Fruit fly (Drosophila melanogaster) whole organism, embryonic: ENCODE measurements around the gene CG15394.
A peak's percentile ranks its signal among the peaks of the same experiment; 100 is the strongest.

ENCODE experiments used
- Ada2b ChIP-seq: fragments of 200-800 bp; sonication (Bioruptor generic); IDR thresholded peaks from 2 replicates; pipeline ENCODE4 v1.3.6; 2022; ENCODE audit warnings: missing biosample characterization, missing genetic modification characterization
- Antp ChIP-seq: fragments of 200-800 bp; sonication (Bioruptor generic); optimal IDR thresholded peaks from 3 replicates; lab custom pipeline; 2016; ENCODE audit warnings: missing biosample characterization, missing genetic modification characterization
- Atf3 ChIP-seq: fragments of 200-800 bp; sonication (Bioruptor generic); optimal IDR thresholded peaks from 3 replicates; lab custom pipeline; 2016; ENCODE audit warnings: missing biosample characterization, missing genetic modification characterization
- B-H2 ChIP-seq: fragments of 200-800 bp; sonication (Bioruptor generic); optimal IDR thresholded peaks from 2 replicates; lab custom pipeline; 2018; ENCODE audit warnings: missing biosample characterization, mild to moderate bottlenecking, missing genetic modification characterization
- CG12155 ChIP-seq: fragments of 200-800 bp; sonication (Bioruptor generic); optimal IDR thresholded peaks from 3 replicates; lab custom pipeline; 2016; ENCODE audit warnings: missing biosample characterization, missing genetic modification characterization
- CG12391 ChIP-seq: fragments of 200-800 bp; sonication (Bioruptor generic); optimal IDR thresholded peaks from 3 replicates; lab custom pipeline; 2018; ENCODE audit warnings: missing biosample characterization, mild to moderate bottlenecking, missing genetic modification characterization, moderate library complexity
- CG13424 ChIP-seq: fragments of 200-800 bp; sonication (Bioruptor generic); optimal IDR thresholded peaks from 2 replicates; lab custom pipeline; 2019; ENCODE audit warnings: missing biosample characterization, mild to moderate bottlenecking, missing genetic modification characterization, moderate library complexity
- CG14965 ChIP-seq: fragments of 200-800 bp; sonication (Bioruptor generic); optimal IDR thresholded peaks from 2 replicates; lab custom pipeline; 2016; ENCODE audit warnings: missing biosample characterization, missing genetic modification characterization, borderline replicate concordance
- CG15011 ChIP-seq: fragments of 200-800 bp; sonication (Bioruptor generic); optimal IDR thresholded peaks from 3 replicates; lab custom pipeline; 2018; ENCODE audit warnings: missing biosample characterization, mild to moderate bottlenecking, missing genetic modification characterization
- CG15479 ChIP-seq: fragments of 200-800 bp; sonication (Bioruptor generic); optimal IDR thresholded peaks from 3 replicates; lab custom pipeline; 2019; ENCODE audit warnings: missing biosample characterization, mild to moderate bottlenecking, missing genetic modification characterization, moderate library complexity
- CG15601 ChIP-seq: fragments of 200-800 bp; sonication (Bioruptor generic); optimal IDR thresholded peaks from 3 replicates; lab custom pipeline; 2019; ENCODE audit warnings: missing biosample characterization, mild to moderate bottlenecking, missing genetic modification characterization, moderate library complexity
- CG1647 ChIP-seq: fragments of 200-800 bp; sonication (Bioruptor generic); optimal IDR thresholded peaks from 3 replicates; lab custom pipeline; 2016; ENCODE audit warnings: missing biosample characterization, missing genetic modification characterization
- CG2678 ChIP-seq: fragments of 200-800 bp; sonication (Bioruptor generic); optimal IDR thresholded peaks from 3 replicates; lab custom pipeline; 2019; ENCODE audit warnings: missing biosample characterization, mild to moderate bottlenecking, missing genetic modification characterization, moderate library complexity
- CG2875 ChIP-seq: fragments of 200-800 bp; sonication (Bioruptor generic); optimal IDR thresholded peaks from 2 replicates; lab custom pipeline; 2017; ENCODE audit warnings: missing biosample characterization, mild to moderate bottlenecking, missing genetic modification characterization, missing genetic modification reagents
- CG3847 ChIP-seq: fragments of 200-800 bp; sonication (Bioruptor generic); IDR thresholded peaks from 2 replicates; pipeline ENCODE4 v1.3.6; 2022; ENCODE audit warnings: missing biosample characterization, missing genetic modification characterization
- CG4707 ChIP-seq: fragments of 200-800 bp; sonication (Bioruptor generic); optimal IDR thresholded peaks from 2 replicates; lab custom pipeline; 2018; ENCODE audit warnings: missing biosample characterization, mild to moderate bottlenecking, missing genetic modification characterization, moderate library complexity
- CG6272 ChIP-seq: fragments of 200-800 bp; sonication (Bioruptor generic); IDR thresholded peaks from 2 replicates; pipeline ENCODE4 v1.3.6; 2022; ENCODE audit warnings: missing biosample characterization, missing genetic modification characterization
- CG6765 ChIP-seq: fragments of 200-800 bp; sonication (Bioruptor generic); optimal IDR thresholded peaks from 3 replicates; lab custom pipeline; 2017; ENCODE audit warnings: missing biosample characterization, mild to moderate bottlenecking, missing genetic modification characterization
- CG9797 ChIP-seq: fragments of 200-800 bp; sonication (Bioruptor generic); optimal IDR thresholded peaks from 3 replicates; lab custom pipeline; 2018; ENCODE audit warnings: missing biosample characterization, mild to moderate bottlenecking, missing genetic modification characterization
- CG9876 ChIP-seq: fragments of 200-800 bp; sonication (Bioruptor generic); optimal IDR thresholded peaks from 2 replicates; lab custom pipeline; 2016; ENCODE audit warnings: missing biosample characterization, missing genetic modification characterization
- CHES-1-like ChIP-seq: fragments of 200-800 bp; sonication (Bioruptor generic); optimal IDR thresholded peaks from 2 replicates; lab custom pipeline; 2016; ENCODE audit warnings: missing biosample characterization, missing genetic modification characterization
- CoRest ChIP-seq: fragments of 200-800 bp; sonication (Bioruptor generic); optimal IDR thresholded peaks from 3 replicates; lab custom pipeline; 2018; ENCODE audit warnings: missing biosample characterization, mild to moderate bottlenecking, missing genetic modification characterization, moderate library complexity
- D ChIP-seq, 2 experiments: fragments of 200-800 bp in 1 of 2; fragments of >200 bp in 1 of 2; sonication (Bioruptor generic) in 1 of 2; optimal IDR thresholded peaks; 2 replicates in 1 of 2; 3 replicates in 1 of 2; lab custom pipeline; 2017; ENCODE audit warnings: mild to moderate bottlenecking in 1 of 2, missing biosample characterization in 1 of 2, missing genetic modification characterization in 1 of 2, missing genetic modification reagents in 1 of 2
- Dp ChIP-seq: fragments of 200-800 bp; sonication (Bioruptor generic); optimal IDR thresholded peaks from 2 replicates; lab custom pipeline; 2018; ENCODE audit warnings: missing biosample characterization, mild to moderate bottlenecking, missing genetic modification characterization, moderate library complexity
- Fer3 ChIP-seq: fragments of 200-800 bp; sonication (Bioruptor generic); optimal IDR thresholded peaks from 2 replicates; lab custom pipeline; 2018; ENCODE audit warnings: missing biosample characterization, mild to moderate bottlenecking, missing genetic modification characterization, moderate library complexity
- HLH4C ChIP-seq: fragments of 200-800 bp; sonication (Bioruptor generic); IDR thresholded peaks from 3 replicates; pipeline ENCODE4 v1.3.6; 2022; ENCODE audit warnings: missing biosample characterization, missing genetic modification characterization; ENCODE audit not compliant: partially characterized antibody
- HLH54F ChIP-seq: fragments of 200-800 bp; sonication (Bioruptor generic); optimal IDR thresholded peaks from 3 replicates; lab custom pipeline; 2016; ENCODE audit warnings: missing biosample characterization, missing genetic modification characterization
- Lim3 ChIP-seq: fragments of 200-800 bp; sonication (Bioruptor generic); IDR thresholded peaks from 2 replicates; pipeline ENCODE4 v1.3.6; 2022; ENCODE audit warnings: missing biosample characterization, missing genetic modification characterization
- Lpt ChIP-seq: fragments of >200 bp; optimal IDR thresholded peaks from 2 replicates; lab custom pipeline; 2018; ENCODE audit warnings: missing biosample characterization, missing genetic modification characterization
- PHDP ChIP-seq: fragments of 200-800 bp; sonication (Bioruptor generic); optimal IDR thresholded peaks from 3 replicates; lab custom pipeline; 2018; ENCODE audit warnings: missing biosample characterization, mild to moderate bottlenecking, missing genetic modification characterization, moderate library complexity
- cato ChIP-seq: fragments of 200-800 bp; sonication (Bioruptor generic); optimal IDR thresholded peaks from 2 replicates; lab custom pipeline; 2016; ENCODE audit warnings: missing biosample characterization, missing genetic modification characterization, borderline replicate concordance
- dm ChIP-seq: fragments of 200-800 bp; sonication (Bioruptor generic); optimal IDR thresholded peaks from 3 replicates; lab custom pipeline; 2016; ENCODE audit warnings: missing biosample characterization, missing genetic modification characterization
- grau ChIP-seq: fragments of 200-800 bp; optimal IDR thresholded peaks from 3 replicates; lab custom pipeline; 2019; ENCODE audit warnings: missing biosample characterization, mild to moderate bottlenecking, missing genetic modification characterization, moderate library complexity
- gt ChIP-seq: fragments of 200-800 bp; sonication (Bioruptor generic); IDR thresholded peaks from 2 replicates; pipeline ENCODE4 v1.3.6; 2022; ENCODE audit warnings: missing biosample characterization, missing genetic modification characterization
- insv ChIP-seq, 2 experiments: fragments of 200-800 bp; sonication (Bioruptor generic); optimal IDR thresholded peaks; 3 replicates each; lab custom pipeline; 2016 to 2018; ENCODE audit warnings: missing biosample characterization in 2 of 2, missing genetic modification characterization in 2 of 2
- maf-S ChIP-seq: fragments of 200-800 bp; sonication (Bioruptor generic); optimal IDR thresholded peaks from 2 replicates; lab custom pipeline; 2016; ENCODE audit warnings: missing biosample characterization, missing genetic modification characterization
- nerfin-1 ChIP-seq: fragments of 200-800 bp; sonication (Bioruptor generic); optimal IDR thresholded peaks from 3 replicates; lab custom pipeline; 2019; ENCODE audit warnings: missing biosample characterization, mild to moderate bottlenecking, missing genetic modification characterization, moderate library complexity
- nmo ChIP-seq: fragments of 200-800 bp; sonication (Bioruptor generic); optimal IDR thresholded peaks from 2 replicates; lab custom pipeline; 2018; ENCODE audit warnings: missing biosample characterization, mild to moderate bottlenecking, missing genetic modification characterization, moderate library complexity
- pros ChIP-seq: fragments of 200-800 bp; sonication (Bioruptor generic); optimal IDR thresholded peaks from 3 replicates; lab custom pipeline; 2019; ENCODE audit warnings: missing biosample characterization, mild to moderate bottlenecking, missing genetic modification characterization, moderate library complexity
- sd ChIP-seq: fragments of 200-800 bp; sonication (Bioruptor generic); optimal IDR thresholded peaks from 3 replicates; lab custom pipeline; 2018; ENCODE audit warnings: missing biosample characterization, mild to moderate bottlenecking, missing genetic modification characterization, moderate library complexity
- sens ChIP-seq: fragments of 200-800 bp; sonication (Bioruptor generic); peaks from one replicate; lab custom pipeline; 2016; ENCODE audit warnings: missing biosample characterization, missing genetic modification characterization
- stwl ChIP-seq: fragments of 200-800 bp; sonication (Bioruptor generic); optimal IDR thresholded peaks from 3 replicates; lab custom pipeline; 2018; ENCODE audit warnings: missing biosample characterization, mild to moderate bottlenecking, missing genetic modification characterization, moderate library complexity
- tap ChIP-seq: fragments of 200-800 bp; optimal IDR thresholded peaks from 3 replicates; lab custom pipeline; 2019; ENCODE audit warnings: missing biosample characterization, mild to moderate bottlenecking, missing genetic modification characterization, moderate library complexity
- tll ChIP-seq, 2 experiments: fragments of 200-800 bp in 1 of 2; fragments of >200 bp in 1 of 2; sonication (Bioruptor generic) in 1 of 2; optimal IDR thresholded peaks; 2 replicates each; lab custom pipeline; 2017 to 2019; ENCODE audit warnings: missing biosample characterization in 2 of 2, missing genetic modification characterization in 2 of 2, mild to moderate bottlenecking in 1 of 2, moderate library complexity in 1 of 2
- z ChIP-seq: fragments of 200-800 bp; sonication (Bioruptor generic); IDR thresholded peaks from 3 replicates; pipeline ENCODE4 v1.3.6; 2022; ENCODE audit warnings: missing biosample characterization, missing genetic modification characterization
- zen ChIP-seq: fragments of 200-800 bp; sonication (Bioruptor generic); optimal IDR thresholded peaks from 3 replicates; lab custom pipeline; 2018; ENCODE audit warnings: missing biosample characterization, mild to moderate bottlenecking, missing genetic modification characterization, moderate library complexity
- zf30C ChIP-seq: fragments of 200-800 bp; sonication (Bioruptor generic); optimal IDR thresholded peaks from 3 replicates; lab custom pipeline; 2018; ENCODE audit warnings: missing biosample characterization, mild to moderate bottlenecking, missing genetic modification characterization
- zfh2 ChIP-seq: fragments of 200-800 bp; sonication (Bioruptor generic); optimal IDR thresholded peaks from 2 replicates; lab custom pipeline; 2016; ENCODE audit warnings: missing biosample characterization, missing genetic modification characterization

The CG15394 gene

dm6 chr2L:2577361-2577737 lies 14.3 kb upstream of the CG15394 start, which contains the start of gene Elba2:
Elba2 (plus strand) TSS chr2L:2577687.
- TF ChIP-seq zfh2 (GFP tag; lab: Kevin White, UChicago): no peak
- no peak for TF ChIP-seq B-H2
- TF ChIP-seq Fer3 (tag; lab: Kevin White, UChicago): no peak
- TF ChIP-seq PHDP: no peak
- no peak for TF ChIP-seq Lim3 (GFP tag; lab: Robert Waterston, UW)
- TF ChIP-seq tll (GFP tag; optimal IDR thresholded peaks at IDR 0.05; lab: Kevin White, UChicago): peak in 1 of 2 experiments; percentile 36
- peak; percentile 63 for TF ChIP-seq zen (tag; lab: Kevin White, UChicago)
- TF ChIP-seq nerfin-1 (tag; lab: Kevin White, UChicago): peak; percentile 95
- TF ChIP-seq insv (GFP tag; optimal IDR thresholded peaks at IDR 0.05; lab: Kevin White, UChicago): peak in 1 of 2 experiments; percentile 57
- no peak for TF ChIP-seq CG9876 (GFP tag; lab: Kevin White, UChicago)
- peak; percentile 68; the same call in 1 of the 3 replicates for TF ChIP-seq z (GFP tag; lab: Robert Waterston, UW)
- no peak for TF ChIP-seq CG15601 (tag; lab: Kevin White, UChicago)
- TF ChIP-seq pros (GFP tag; lab: Kevin White, UChicago): peak; percentile 56
- TF ChIP-seq CG15479: peak; percentile 44
- no peak for TF ChIP-seq gt (GFP tag; lab: Robert Waterston, UW)
- TF ChIP-seq sens: peak; percentile 11
- peak; percentile 13 for TF ChIP-seq sd
- TF ChIP-seq Atf3 (GFP tag; lab: Kevin White, UChicago): no peak
- TF ChIP-seq zf30C: peak; percentile 57

dm6 chr2L:2579669-2580351 lies 11.9 kb upstream of the CG15394 start, which contains the start of the genes ND-B17.2 and Arpc5:
ND-B17.2 (minus strand) TSS chr2L:2580172.
Arpc5 (plus strand) TSS chr2L:2580292.
- TF ChIP-seq CG12155 (GFP tag; lab: Kevin White, UChicago) (no peak), CG15011 (GFP tag; lab: Kevin White, UChicago) (no peak), CG4707 (GFP tag; lab: Kevin White, UChicago) (no peak), maf-S (no peak), cato (GFP tag; lab: Kevin White, UChicago) (no peak), CG14965 (no peak), CG2875 (GFP tag; lab: Kevin White, UChicago) (no peak), CHES-1-like (GFP tag; lab: Kevin White, UChicago) (peak; percentile 12), CG2678 (tag; lab: Kevin White, UChicago) (no peak), Dp (GFP tag; lab: Kevin White, UChicago) (peak; percentile 34), CG6765 (GFP tag; lab: Kevin White, UChicago) (no peak), CG12391 (tag; lab: Kevin White, UChicago) (peak; percentile 49), CG6272 (GFP tag; lab: Robert Waterston, UW) (no peak), nmo (peak; percentile 56), CoRest (tag; lab: Kevin White, UChicago) (peak; percentile 42), HLH54F (GFP tag; lab: Kevin White, UChicago) (peak; percentile 17), z (GFP tag; lab: Robert Waterston, UW) (no peak), Lpt (GFP tag; lab: Kevin White, UChicago) (no peak), HLH4C (GFP tag; lab: Robert Waterston, UW) (no peak), Ada2b (no peak), grau (tag; lab: Kevin White, UChicago) (peak; percentile 37), D (optimal IDR thresholded peaks at IDR 0.05; lab: Kevin White, UChicago) (no peak), D (GFP tag; optimal IDR thresholded peaks at IDR 0.05; lab: Kevin White, UChicago) (no peak), CG3847 (GFP tag; lab: Robert Waterston, UW) (peak; percentile 46), Antp (GFP tag; lab: Kevin White, UChicago) (peak; percentile 18), dm (peak; percentile 11), CG13424 (peak; percentile 15), stwl (peak; percentile 75), CG9797 (peak; percentile 93), tap (tag; lab: Kevin White, UChicago) (no peak), CG1647 (no peak)
